Fruit fly (Drosophila melanogaster): ENCODE data around the gene CG14957.

CG14957 gene

dm6 chr3L:3224740-3225719, 37.7 kb downstream of the CG14957 start, which contains the start of gene Larp4B (continued):
- peak; percentile 21; the same call in 1 of the 2 replicates for TF ChIP-seq ato (GFP tag; IDR thresholded peaks at IDR 0.05; ENCODE audit: partially characterized antibody)
- peak; percentile 4 for TF ChIP-seq jumu (GFP tag; optimal IDR thresholded peaks at IDR 0.05)
- TF ChIP-seq CG2116 (GFP tag; optimal IDR thresholded peaks at IDR 0.05) = peak; percentile 98
- TF ChIP-seq unc-4 (GFP tag; IDR thresholded peaks at IDR 0.05; ENCODE audit: partially characterized antibody) = peak; percentile 66
- TF ChIP-seq Lhr (GFP tag; optimal IDR thresholded peaks at IDR 0.05) = peak; percentile 78
- TF ChIP-seq CG2712 (tag; optimal IDR thresholded peaks at IDR 0.05) = peak; percentile 19
- no peak for TF ChIP-seq aop (GFP tag; IDR thresholded peaks at IDR 0.05)
- peak; percentile 52 for TF ChIP-seq amos (GFP tag; IDR thresholded peaks at IDR 0.05; ENCODE audit: partially characterized antibody)
- peak; percentile 25 for TF ChIP-seq NC2β (GFP tag; optimal IDR thresholded peaks at IDR 0.05)
- TF ChIP-seq NK7.1 (GFP tag; optimal IDR thresholded peaks at IDR 0.05) = no peak
- TF ChIP-seq sens (GFP tag) = peak; percentile 80
- peak; percentile 75 for TF ChIP-seq trem (tag; optimal IDR thresholded peaks at IDR 0.05)
- peak; percentile 23; the same call in 1 of the 2 replicates for TF ChIP-seq MBD-R2 (GFP tag; IDR thresholded peaks at IDR 0.05)
- TF ChIP-seq Sin3A (optimal IDR thresholded peaks at IDR 0.05) = peak; percentile 86
- peak; percentile 22 for TF ChIP-seq Max (GFP tag; optimal IDR thresholded peaks at IDR 0.05)
- TF ChIP-seq z (GFP tag; IDR thresholded peaks at IDR 0.05) = no peak
- TF ChIP-seq chn (GFP tag; optimal IDR thresholded peaks at IDR 0.05) = peak; percentile 13
- peak; percentile 21 for TF ChIP-seq Xbp1 (GFP tag; optimal IDR thresholded peaks at IDR 0.05)
- TF ChIP-seq CG8290 (GFP tag; optimal IDR thresholded peaks at IDR 0.05) = peak; percentile 4
- TF ChIP-seq CG8290 (tag; optimal IDR thresholded peaks at IDR 0.05) = no peak
- peak; percentile 14 for TF ChIP-seq Ssrp (tag; optimal IDR thresholded peaks at IDR 0.05)
- TF ChIP-seq CG15601 (tag; optimal IDR thresholded peaks at IDR 0.05) = peak; percentile 6
- TF ChIP-seq CG15696 (tag; optimal IDR thresholded peaks at IDR 0.05) = no peak
- 0 out of 2 replicates have a peak, but pooled peaks have one; percentile 46 for TF ChIP-seq CG42726 (GFP tag; IDR thresholded peaks at IDR 0.05; ENCODE audit: partially characterized antibody)
- TF ChIP-seq h (optimal IDR thresholded peaks at IDR 0.05) = no peak
- TF ChIP-seq CHES-1-like (GFP tag; optimal IDR thresholded peaks at IDR 0.05) = peak; percentile 25
- TF ChIP-seq CG15011 (GFP tag; optimal IDR thresholded peaks at IDR 0.05) = no peak
- TF ChIP-seq Atf-2 (GFP tag; optimal IDR thresholded peaks at IDR 0.05) = no peak
- TF ChIP-seq insv (GFP tag; optimal IDR thresholded peaks at IDR 0.05) = peak in 1 of 2 experiments; percentile 41
- no peak for TF ChIP-seq CG1647 (GFP tag; optimal IDR thresholded peaks at IDR 0.05)
- TF ChIP-seq chinmo (GFP tag; IDR thresholded peaks at IDR 0.05; ENCODE audit: partially characterized antibody) = no peak
- TF ChIP-seq CG7928 (GFP tag; optimal IDR thresholded peaks at IDR 0.05) = peak; percentile 41
- TF ChIP-seq CG10147 (GFP tag; optimal IDR thresholded peaks at IDR 0.05) = peak; percentile 22
- no peak for TF ChIP-seq CG17912 (GFP tag; optimal IDR thresholded peaks at IDR 0.05)
- peak; percentile 76 for TF ChIP-seq knrl (GFP tag; IDR thresholded peaks at IDR 0.05; ENCODE audit: partially characterized antibody)
- no peak for TF ChIP-seq B-H1 (GFP tag; IDR thresholded peaks at IDR 0.05)
- TF ChIP-seq Dek (tag; optimal IDR thresholded peaks at IDR 0.05) = peak; percentile 3
- peak; percentile 2 for TF ChIP-seq PHDP (tag; optimal IDR thresholded peaks at IDR 0.05)
- no peak for TF ChIP-seq CG30020 (tag; optimal IDR thresholded peaks at IDR 0.05)
- TF ChIP-seq D (optimal IDR thresholded peaks at IDR 0.05) = peak; percentile 30
- TF ChIP-seq D (GFP tag; optimal IDR thresholded peaks at IDR 0.05) = no peak
- TF ChIP-seq CG10267 (tag; optimal IDR thresholded peaks at IDR 0.05) = peak; percentile 24
- peak; percentile 55 for TF ChIP-seq disco-r (GFP tag; optimal IDR thresholded peaks at IDR 0.05)
- TF ChIP-seq onecut (GFP tag; IDR thresholded peaks at IDR 0.05) = no peak
- peak; percentile 59 for TF ChIP-seq Dref (GFP tag; IDR thresholded peaks at IDR 0.05)
- TF ChIP-seq CG7357 (GFP tag; IDR thresholded peaks at IDR 0.05) = 0 out of 3 replicates have a peak, but pooled peaks have one; percentile 21
- TF ChIP-seq fd96Cb (tag; optimal IDR thresholded peaks at IDR 0.05) = no peak
- TF ChIP-seq CG6791 (GFP tag; IDR thresholded peaks at IDR 0.05; ENCODE audit: partially characterized antibody) = peak; percentile 50
- peak; percentile 71 for TF ChIP-seq Dp (GFP tag; optimal IDR thresholded peaks at IDR 0.05)

All from whole organism, embryonic.